Fruit fly (Drosophila melanogaster) whole organism, embryonic: ENCODE measurements around the gene CG43799.
A peak's percentile ranks its signal among the peaks of the same experiment; 100 is the strongest.

ENCODE experiments used
- ATbp ChIP-seq: fragments of 200-800 bp; sonication (Bioruptor generic); optimal IDR thresholded peaks from 2 replicates; lab custom pipeline; 2017; ENCODE audit warnings: missing biosample characterization, mild to moderate bottlenecking, missing genetic modification characterization, missing genetic modification reagents
- CG10209 ChIP-seq: fragments of 200-800 bp; sonication (Bioruptor generic); optimal IDR thresholded peaks from 3 replicates; lab custom pipeline; 2017; ENCODE audit warnings: missing biosample characterization, mild to moderate bottlenecking, missing genetic modification characterization, missing genetic modification reagents
- CG10274 ChIP-seq: fragments of 200-800 bp; sonication (Bioruptor generic); optimal IDR thresholded peaks from 3 replicates; lab custom pipeline; 2017; ENCODE audit warnings: missing biosample characterization, mild to moderate bottlenecking, missing genetic modification characterization
- CG10462 ChIP-seq: fragments of 200-800 bp; sonication (Bioruptor generic); optimal IDR thresholded peaks from 2 replicates; lab custom pipeline; 2016; ENCODE audit warnings: missing biosample characterization, missing genetic modification characterization
- CG10565 ChIP-seq: fragments of 200-800 bp; sonication (Bioruptor generic); optimal IDR thresholded peaks from 3 replicates; lab custom pipeline; 2016; ENCODE audit warnings: missing biosample characterization, mild to moderate bottlenecking, missing genetic modification characterization
- CG13424 ChIP-seq: fragments of 200-800 bp; sonication (Bioruptor generic); optimal IDR thresholded peaks from 2 replicates; lab custom pipeline; 2019; ENCODE audit warnings: missing biosample characterization, mild to moderate bottlenecking, missing genetic modification characterization, moderate library complexity
- CG13775 ChIP-seq: fragments of 200-800 bp; sonication (Bioruptor generic); optimal IDR thresholded peaks from 3 replicates; lab custom pipeline; 2017; ENCODE audit warnings: missing biosample characterization, mild to moderate bottlenecking, missing genetic modification characterization
- CG14667 ChIP-seq: fragments of 200-800 bp; sonication (Bioruptor generic); IDR thresholded peaks from 2 replicates; pipeline ENCODE4 v1.3.6; 2022; ENCODE audit warnings: missing biosample characterization, missing genetic modification characterization
- CG15011 ChIP-seq: fragments of 200-800 bp; sonication (Bioruptor generic); optimal IDR thresholded peaks from 3 replicates; lab custom pipeline; 2018; ENCODE audit warnings: missing biosample characterization, mild to moderate bottlenecking, missing genetic modification characterization
- CG15479 ChIP-seq: fragments of 200-800 bp; sonication (Bioruptor generic); optimal IDR thresholded peaks from 3 replicates; lab custom pipeline; 2019; ENCODE audit warnings: missing biosample characterization, mild to moderate bottlenecking, missing genetic modification characterization, moderate library complexity
- CG15601 ChIP-seq: fragments of 200-800 bp; sonication (Bioruptor generic); optimal IDR thresholded peaks from 3 replicates; lab custom pipeline; 2019; ENCODE audit warnings: missing biosample characterization, mild to moderate bottlenecking, missing genetic modification characterization, moderate library complexity
- CG17612 ChIP-seq: fragments of 200-800 bp; sonication (Bioruptor generic); IDR thresholded peaks from 2 replicates; pipeline ENCODE4 v1.3.6; 2022; ENCODE audit warnings: missing biosample characterization, missing genetic modification characterization
- CG3065 ChIP-seq: fragments of 200-800 bp; sonication (Bioruptor generic); optimal IDR thresholded peaks from 2 replicates; lab custom pipeline; 2016; ENCODE audit warnings: missing biosample characterization, missing genetic modification characterization
- CG32532 ChIP-seq: fragments of 200-800 bp; sonication (Bioruptor generic); IDR thresholded peaks from 2 replicates; pipeline ENCODE4 v1.3.6; 2022; ENCODE audit warnings: missing biosample characterization, missing genetic modification characterization
- CG4707 ChIP-seq: fragments of 200-800 bp; sonication (Bioruptor generic); optimal IDR thresholded peaks from 2 replicates; lab custom pipeline; 2018; ENCODE audit warnings: missing biosample characterization, mild to moderate bottlenecking, missing genetic modification characterization, moderate library complexity
- CG4854 ChIP-seq: fragments of 200-800 bp; sonication (Bioruptor generic); optimal IDR thresholded peaks from 2 replicates; lab custom pipeline; 2016; ENCODE audit warnings: missing biosample characterization, missing genetic modification characterization, inconsistent platforms
- CG6175 ChIP-seq: fragments of 200-800 bp; sonication (Bioruptor generic); IDR thresholded peaks from 3 replicates; pipeline ENCODE4 v1.3.6; 2022; ENCODE audit warnings: missing biosample characterization, missing genetic modification characterization
- CG6813 ChIP-seq: fragments of 200-800 bp; sonication (Bioruptor generic); optimal IDR thresholded peaks from 2 replicates; lab custom pipeline; 2017; ENCODE audit warnings: missing biosample characterization, missing genetic modification characterization, mild to moderate bottlenecking, moderate library complexity, missing genetic modification reagents
- CG8388 ChIP-seq: fragments of 200-800 bp; sonication (Bioruptor generic); optimal IDR thresholded peaks from 2 replicates; lab custom pipeline; 2019; ENCODE audit warnings: missing biosample characterization, mild to moderate bottlenecking, missing genetic modification characterization, moderate library complexity
- CHES-1-like ChIP-seq: fragments of 200-800 bp; sonication (Bioruptor generic); optimal IDR thresholded peaks from 2 replicates; lab custom pipeline; 2016; ENCODE audit warnings: missing biosample characterization, missing genetic modification characterization
- Chrac-16 ChIP-seq: fragments of 200-800 bp; sonication (Bioruptor generic); optimal IDR thresholded peaks from 3 replicates; lab custom pipeline; 2016; ENCODE audit warnings: missing biosample characterization, missing genetic modification characterization
- D19A ChIP-seq: fragments of 200-800 bp; optimal IDR thresholded peaks from 3 replicates; lab custom pipeline; 2019; ENCODE audit warnings: missing biosample characterization, mild to moderate bottlenecking, missing genetic modification characterization, moderate library complexity
- D19B ChIP-seq: fragments of 200-800 bp; sonication (Bioruptor generic); optimal IDR thresholded peaks from 2 replicates; lab custom pipeline; 2017; ENCODE audit warnings: missing biosample characterization, mild to moderate bottlenecking, missing genetic modification characterization
- Dref ChIP-seq: fragments of 200-800 bp; sonication (Bioruptor generic); IDR thresholded peaks from 2 replicates; pipeline ENCODE4 v1.3.6; 2022; ENCODE audit warnings: missing biosample characterization, missing genetic modification characterization
- HmgD ChIP-seq: fragments of 200-800 bp; sonication (Bioruptor generic); optimal IDR thresholded peaks from 3 replicates; lab custom pipeline; 2016; ENCODE audit warnings: missing biosample characterization, missing genetic modification characterization
- Hr3 ChIP-seq: fragments of 200-800 bp; sonication (Bioruptor generic); optimal IDR thresholded peaks from 3 replicates; lab custom pipeline; 2016; ENCODE audit warnings: missing biosample characterization, missing genetic modification characterization
- Hr51 ChIP-seq, 2 experiments: fragments of 200-800 bp; sonication (Bioruptor generic); optimal IDR thresholded peaks; 2 replicates in 1 of 2; 3 replicates in 1 of 2; lab custom pipeline; 2016 to 2018; ENCODE audit warnings: missing biosample characterization in 2 of 2, missing genetic modification characterization in 2 of 2, mild to moderate bottlenecking in 1 of 2, moderate library complexity in 1 of 2
- Kr ChIP-seq: fragments of 200-800 bp; sonication (Bioruptor generic); optimal IDR thresholded peaks from 2 replicates; lab custom pipeline; 2017; ENCODE audit warnings: missing biosample characterization, mild to moderate bottlenecking, missing genetic modification characterization
- NC2β ChIP-seq: fragments of 200-800 bp; sonication (Bioruptor generic); optimal IDR thresholded peaks from 2 replicates; lab custom pipeline; 2016; ENCODE audit warnings: missing biosample characterization, missing genetic modification characterization
- NfI ChIP-seq: fragments of 200-800 bp; sonication (Bioruptor generic); optimal IDR thresholded peaks from 3 replicates; lab custom pipeline; 2018; ENCODE audit warnings: missing biosample characterization, mild to moderate bottlenecking, missing genetic modification characterization, moderate library complexity
- Rx ChIP-seq: fragments of 200-800 bp; sonication (Bioruptor generic); IDR thresholded peaks from 2 replicates; pipeline ENCODE4 v1.3.6; 2022; ENCODE audit warnings: missing biosample characterization, missing genetic modification characterization
- Ssrp ChIP-seq: fragments of 200-800 bp; sonication (Bioruptor generic); optimal IDR thresholded peaks from 2 replicates; lab custom pipeline; 2018; ENCODE audit warnings: missing biosample characterization, mild to moderate bottlenecking, missing genetic modification characterization, moderate library complexity
- bcd ChIP-seq: fragments of 200-800 bp; sonication (Bioruptor generic); optimal IDR thresholded peaks from 2 replicates; lab custom pipeline; 2017; ENCODE audit warnings: missing biosample characterization, mild to moderate bottlenecking, missing genetic modification characterization
- bsh ChIP-seq, 2 experiments: fragments of 200-800 bp; sonication (Bioruptor generic); optimal IDR thresholded peaks; 2 replicates each; lab custom pipeline; 2017 to 2018; ENCODE audit warnings: mild to moderate bottlenecking in 2 of 2, missing biosample characterization in 2 of 2, missing genetic modification characterization in 2 of 2, moderate library complexity in 1 of 2
- chif ChIP-seq, 2 experiments: fragments of 200-800 bp; sonication (Bioruptor generic); optimal IDR thresholded peaks; 3 replicates each; lab custom pipeline; 2016; ENCODE audit warnings: missing biosample characterization in 2 of 2, missing genetic modification characterization in 2 of 2
- ci ChIP-seq: fragments of 200-800 bp; sonication (Bioruptor generic); IDR thresholded peaks from 3 replicates; pipeline ENCODE4 v1.3.6; 2022; ENCODE audit warnings: missing biosample characterization, missing genetic modification characterization
- dati ChIP-seq: fragments of 200-800 bp; sonication (Bioruptor generic); IDR thresholded peaks from 2 replicates; pipeline ENCODE4 v1.3.6; 2022; ENCODE audit warnings: missing biosample characterization, missing genetic modification characterization
- dmrt99B ChIP-seq: fragments of 200-800 bp; sonication (Bioruptor generic); optimal IDR thresholded peaks from 2 replicates; lab custom pipeline; 2018; ENCODE audit warnings: missing biosample characterization, mild to moderate bottlenecking, missing genetic modification characterization, moderate library complexity
- emc ChIP-seq: fragments of 200-800 bp; sonication (Bioruptor generic); optimal IDR thresholded peaks from 2 replicates; lab custom pipeline; 2016; ENCODE audit warnings: missing biosample characterization, missing genetic modification characterization
- fd3F ChIP-seq: fragments of 200-800 bp; sonication (Bioruptor generic); optimal IDR thresholded peaks from 2 replicates; lab custom pipeline; 2018; ENCODE audit warnings: missing biosample characterization, mild to moderate bottlenecking, missing genetic modification characterization, moderate library complexity
- gt ChIP-seq: fragments of 200-800 bp; sonication (Bioruptor generic); IDR thresholded peaks from 2 replicates; pipeline ENCODE4 v1.3.6; 2022; ENCODE audit warnings: missing biosample characterization, missing genetic modification characterization
- hkb ChIP-seq, 2 experiments: fragments of 200-800 bp in 1 of 2; fragments of >200 bp in 1 of 2; sonication (Bioruptor generic) in 1 of 2; IDR thresholded peaks in 1 of 2; optimal IDR thresholded peaks in 1 of 2; 2 replicates each; pipeline versions ENCODE4 v1.3.6 to Lab custom; 2017 to 2022; ENCODE audit warnings: missing biosample characterization in 1 of 2, missing genetic modification characterization in 1 of 2
- jigr1 ChIP-seq: fragments of 200-800 bp; sonication (Bioruptor generic); IDR thresholded peaks from 3 replicates; pipeline ENCODE4 v1.3.6; 2022; ENCODE audit warnings: missing biosample characterization, missing genetic modification characterization
- lbe ChIP-seq: fragments of 200-800 bp; sonication (Bioruptor generic); optimal IDR thresholded peaks from 2 replicates; lab custom pipeline; 2016; ENCODE audit warnings: missing biosample characterization, mild to moderate bottlenecking, missing genetic modification characterization
- mld ChIP-seq: fragments of 200-800 bp; sonication (Bioruptor generic); IDR thresholded peaks from 3 replicates; pipeline ENCODE4 v1.3.6; 2022; ENCODE audit warnings: missing biosample characterization, missing genetic modification characterization; ENCODE audit not compliant: partially characterized antibody
- otp ChIP-seq: fragments of 200-800 bp; sonication (Bioruptor generic); IDR thresholded peaks from 3 replicates; pipeline ENCODE4, ENCODE4 v1.3.6; 2022; ENCODE audit warnings: missing biosample characterization, missing genetic modification characterization
- sisA ChIP-seq: fragments of 200-800 bp; sonication (Bioruptor generic); IDR thresholded peaks from 2 replicates; pipeline ENCODE4 v1.3.6; 2022; ENCODE audit warnings: missing biosample characterization, missing genetic modification characterization
- ssp ChIP-seq: fragments of 200-800 bp; sonication (Bioruptor generic); IDR thresholded peaks from 2 replicates; pipeline ENCODE4 v1.3.6; 2022; ENCODE audit warnings: missing biosample characterization, missing genetic modification characterization
- trem ChIP-seq: fragments of 200-800 bp; optimal IDR thresholded peaks from 3 replicates; lab custom pipeline; 2019; ENCODE audit warnings: missing biosample characterization, mild to moderate bottlenecking, missing genetic modification characterization, moderate library complexity
- zfh1 ChIP-seq: fragments of 200-800 bp; sonication (Bioruptor generic); IDR thresholded peaks from 3 replicates; pipeline ENCODE4 v1.3.6; 2022; ENCODE audit warnings: missing biosample characterization, missing genetic modification characterization

CG43799 gene

dm6 chr2L:7258105-7258504, 30.6 kb downstream of the CG43799 start (continued):
- peak; percentile 13 for TF ChIP-seq ATbp (GFP tag; lab: Kevin White, UChicago)
- TF ChIP-seq CG15601 (tag; lab: Kevin White, UChicago), result peak; percentile 40
- peak; percentile 39 for TF ChIP-seq D19A (tag; lab: Kevin White, UChicago)
- TF ChIP-seq CG10274 (GFP tag; lab: Kevin White, UChicago), result no peak
- TF ChIP-seq fd3F, result peak; percentile 29
- peak; percentile 6 for TF ChIP-seq dmrt99B (tag; lab: Kevin White, UChicago)
- peak; percentile 7 for TF ChIP-seq CHES-1-like (GFP tag; lab: Kevin White, UChicago)
- peak; percentile 32 to 40 for TF ChIP-seq Hr51 (GFP tag; optimal IDR thresholded peaks at IDR 0.05; lab: Kevin White, UChicago)
- no peak for TF ChIP-seq Kr (GFP tag; lab: Kevin White, UChicago)
- no peak for TF ChIP-seq otp (GFP tag; lab: Robert Waterston, UW)
- peak in 1 of 2 experiments; percentile 41 for TF ChIP-seq bsh (GFP tag; optimal IDR thresholded peaks at IDR 0.05; lab: Kevin White, UChicago)
- peak; percentile 24 for TF ChIP-seq Ssrp (tag; lab: Kevin White, UChicago)
- no peak for TF ChIP-seq CG15479 (GFP tag; lab: Kevin White, UChicago)
- no peak for TF ChIP-seq CG6813
- no peak for TF ChIP-seq CG6175 (GFP tag; lab: Robert Waterston, UW)
- no peak for TF ChIP-seq CG3065 (GFP tag; lab: Kevin White, UChicago)
- TF ChIP-seq hkb (optimal IDR thresholded peaks at IDR 0.05; lab: Kevin White, UChicago), result no peak
- TF ChIP-seq hkb (GFP tag; IDR thresholded peaks at IDR 0.05; lab: Robert Waterston, UW), result no peak
- peak; percentile 57 for TF ChIP-seq Hr3
- TF ChIP-seq zfh1 (GFP tag; lab: Robert Waterston, UW), result peak; percentile 64; the same call in 2 of the 3 replicates
- TF ChIP-seq CG10462 (GFP tag; lab: Kevin White, UChicago), result no peak
- no peak for TF ChIP-seq CG4707 (GFP tag; lab: Kevin White, UChicago)
- TF ChIP-seq CG10209, result peak; percentile 44
- peak; percentile 54 for TF ChIP-seq sisA
- TF ChIP-seq trem, result peak; percentile 17
- no peak for TF ChIP-seq Dref
- TF ChIP-seq mld (GFP tag; lab: Robert Waterston, UW), result no peak
- peak; percentile 30; the same call in 1 of the 2 replicates for TF ChIP-seq gt (GFP tag; lab: Robert Waterston, UW)
- TF ChIP-seq CG15011, result no peak
- TF ChIP-seq CG32532 (GFP tag; lab: Robert Waterston, UW), result peak; percentile 87
- no peak for TF ChIP-seq D19B
- peak; percentile 36 to 71 for TF ChIP-seq chif (GFP tag; optimal IDR thresholded peaks at IDR 0.05; lab: Kevin White, UChicago)
- no peak for TF ChIP-seq CG13775 (GFP tag; lab: Kevin White, UChicago)
- TF ChIP-seq CG13424 (tag; lab: Kevin White, UChicago), result peak; percentile 42
- peak; percentile 50 for TF ChIP-seq NC2β (GFP tag; lab: Kevin White, UChicago)
- no peak for TF ChIP-seq lbe (GFP tag; lab: Kevin White, UChicago)
- no peak for TF ChIP-seq CG17612 (GFP tag; lab: Robert Waterston, UW)
- TF ChIP-seq ci, result peak; percentile 81
- TF ChIP-seq CG4854, result peak; percentile 34
- TF ChIP-seq bcd, result peak; percentile 51
- no peak for TF ChIP-seq CG14667
- TF ChIP-seq Chrac-16, result peak; percentile 55
- peak; percentile 46 for TF ChIP-seq HmgD (GFP tag; lab: Kevin White, UChicago)
- TF ChIP-seq ssp (GFP tag; lab: Robert Waterston, UW), result peak; percentile 31; the same call in 1 of the 2 replicates
- no peak for TF ChIP-seq dati
- peak; percentile 71 for TF ChIP-seq NfI
- TF ChIP-seq CG10565 (GFP tag; lab: Kevin White, UChicago), result no peak
- TF ChIP-seq CG8388 (GFP tag; lab: Kevin White, UChicago), result no peak
- TF ChIP-seq jigr1 (GFP tag; lab: Robert Waterston, UW), result no peak
- no peak for TF ChIP-seq emc
- TF ChIP-seq Rx (GFP tag; lab: Robert Waterston, UW), result 0 out of 2 replicates have a peak, but pooled peaks have one; percentile 34
